Worm (Caenorhabditis elegans) whole organism, L4 larva: ENCODE data around the gene R04E5.7.

ENCODE experiments used
- F37D6.2 ChIP-seq: sonication (generic microtip); optimal IDR thresholded peaks from 2 replicates; lab custom pipeline; 2016; ENCODE audit warnings: mild to moderate bottlenecking, missing genetic modification characterization, missing compliant biosample characterization
- F44E2.7 ChIP-seq: fragments of 200-800 bp; sonication (Bioruptor generic); IDR thresholded peaks from 2 replicates; pipeline ENCODE4 v2.1.2; 2022; ENCODE audit warnings: missing genetic modification characterization, missing compliant biosample characterization
- F49E8.2 ChIP-seq: sonication (generic microtip); optimal IDR thresholded peaks from 2 replicates; lab custom pipeline; 2016; ENCODE audit warnings: missing compliant biosample characterization, mild to moderate bottlenecking, missing genetic modification characterization, borderline replicate concordance
- T20F7.1 ChIP-seq: fragments of 200-800 bp; sonication (Bioruptor generic); optimal IDR thresholded peaks from 2 replicates; lab custom pipeline; 2018; ENCODE audit warnings: mild to moderate bottlenecking, missing genetic modification characterization, missing compliant biosample characterization
- T26A8.4 ChIP-seq: fragments of 200-800 bp; sonication (Bioruptor generic); IDR thresholded peaks from 2 replicates; pipeline ENCODE4 v1.3.6; 2022; ENCODE audit warnings: missing genetic modification characterization, missing compliant biosample characterization
- Y105C5A.15 ChIP-seq: fragments of 200-800 bp; sonication (Bioruptor generic); IDR thresholded peaks from 2 replicates; pipeline ENCODE4 v1.3.6; 2022; ENCODE audit warnings: missing genetic modification characterization, missing compliant biosample characterization
- Y48G9A.11 ChIP-seq: fragments of 200-800 bp; sonication (Bioruptor generic); IDR thresholded peaks from 2 replicates; pipeline ENCODE4 v1.3.6; 2022; ENCODE audit warnings: missing genetic modification reagents, missing genetic modification characterization, missing compliant biosample characterization
- Y5F2A.4 ChIP-seq: fragments of 200-800 bp; sonication (Bioruptor generic); optimal IDR thresholded peaks from 2 replicates; lab custom pipeline; 2018; ENCODE audit warnings: mild to moderate bottlenecking, missing genetic modification characterization, missing compliant biosample characterization
- ZK546.5 ChIP-seq, 2 experiments: sonication (generic microtip); optimal IDR thresholded peaks; 2 replicates each; lab custom pipeline; 2017; ENCODE audit warnings: missing biosample characterization in 2 of 2, missing genetic modification characterization in 2 of 2
- aly-2 ChIP-seq: sonication (generic microtip); optimal IDR thresholded peaks from 2 replicates; lab custom pipeline; 2018; ENCODE audit warnings: missing biosample characterization, missing genetic modification characterization
- attf-4 ChIP-seq: sonication (generic microtip); optimal IDR thresholded peaks from 3 replicates; lab custom pipeline; 2017; ENCODE audit warnings: missing biosample characterization, missing genetic modification characterization
- ceh-28 ChIP-seq: fragments of 150-350 bp; optimal IDR thresholded peaks from 2 replicates; lab custom pipeline; 2014; ENCODE audit warnings: missing biosample characterization, missing genetic modification reagents, missing genetic modification characterization
- ceh-32 ChIP-seq: sonication (generic microtip); optimal IDR thresholded peaks from 2 replicates; lab custom pipeline; 2016; ENCODE audit warnings: mild to moderate bottlenecking, missing genetic modification characterization, missing compliant biosample characterization; ENCODE audit not compliant: poor library complexity
- ceh-62 ChIP-seq: sonication (generic microtip); optimal IDR thresholded peaks from 2 replicates; lab custom pipeline; 2017; ENCODE audit warnings: missing biosample characterization, missing genetic modification characterization
- ctbp-1 ChIP-seq: fragments of 200-800 bp; sonication (Bioruptor generic); IDR thresholded peaks from 2 replicates; pipeline ENCODE4 v1.3.6; 2022; ENCODE audit warnings: missing genetic modification reagents, missing genetic modification characterization, missing compliant biosample characterization
- daf-12 ChIP-seq: fragments of 150-350 bp; optimal IDR thresholded peaks from 2 replicates; lab custom pipeline; 2014; ENCODE audit warnings: missing biosample characterization, missing genetic modification reagents, missing genetic modification characterization
- daf-16 ChIP-seq, 3 experiments: sonication (generic microtip); optimal IDR thresholded peaks; 2 replicates each; lab custom pipeline; 2016 to 2017; ENCODE audit warnings: missing genetic modification characterization in 3 of 3, missing genetic modification reagents in 3 of 3, mild to moderate bottlenecking in 2 of 3, missing compliant biosample characterization in 2 of 3, missing biosample characterization in 1 of 3, moderate library complexity in 1 of 3
- daf-19 ChIP-seq: fragments of 200-800 bp; sonication (Bioruptor generic); conservative IDR thresholded peaks from 2 replicates; pipeline ENCODE4 v1.3.6; 2022; ENCODE audit warnings: missing genetic modification characterization, missing compliant biosample characterization
- daf-8 ChIP-seq: fragments of 200-800 bp; sonication (Bioruptor generic); IDR thresholded peaks from 2 replicates; pipeline ENCODE4 v1.3.6; 2022; ENCODE audit warnings: missing genetic modification characterization, missing compliant biosample characterization
- dmd-8 ChIP-seq: fragments of 200-800 bp; sonication (Bioruptor generic); IDR thresholded peaks from 2 replicates; pipeline ENCODE4 v1.3.6; 2022; ENCODE audit warnings: missing genetic modification characterization, missing compliant biosample characterization
- dmd-9 ChIP-seq: fragments of 200-800 bp; sonication (Bioruptor generic); IDR thresholded peaks from 2 replicates; pipeline ENCODE4 v1.3.6; 2022; ENCODE audit warnings: missing genetic modification reagents, missing genetic modification characterization, missing compliant biosample characterization
- dpl-1 ChIP-seq: fragments of 150-350 bp; optimal IDR thresholded peaks from 2 replicates; lab custom pipeline; 2014; ENCODE audit warnings: missing biosample characterization, missing genetic modification reagents, missing genetic modification characterization
- duxl-1 ChIP-seq: sonication (generic microtip); optimal IDR thresholded peaks from 2 replicates; lab custom pipeline; 2016; ENCODE audit warnings: mild to moderate bottlenecking, missing genetic modification characterization, moderate library complexity, missing compliant biosample characterization; ENCODE audit not compliant: poor library complexity
- egl-43 ChIP-seq: fragments of 200-800 bp; sonication (Bioruptor generic); IDR thresholded peaks from 2 replicates; pipeline ENCODE4 v1.3.6; 2022; ENCODE audit warnings: missing genetic modification reagents, missing genetic modification characterization, missing compliant biosample characterization
- hif-1 ChIP-seq, 2 experiments: sonication (generic microtip); optimal IDR thresholded peaks; 2 replicates each; lab custom pipeline; 2016 to 2017; ENCODE audit warnings: missing compliant biosample characterization in 2 of 2, missing genetic modification characterization in 2 of 2, missing genetic modification reagents in 2 of 2, missing genotype in 2 of 2, mild to moderate bottlenecking in 1 of 2
- hmg-1.1 ChIP-seq: fragments of 200-800 bp; sonication (Bioruptor generic); IDR thresholded peaks from 2 replicates; pipeline ENCODE4 v1.3.6; 2022; ENCODE audit warnings: missing genetic modification reagents, missing genetic modification characterization, missing compliant biosample characterization
- jun-1 ChIP-seq: fragments of 150-350 bp; optimal IDR thresholded peaks from 2 replicates; lab custom pipeline; 2014; ENCODE audit warnings: missing biosample characterization, missing genetic modification reagents, missing genetic modification characterization
- lin-13 ChIP-seq: fragments of 150-350 bp; optimal IDR thresholded peaks from 2 replicates; lab custom pipeline; 2014; ENCODE audit warnings: missing biosample characterization, missing genetic modification reagents, missing genetic modification characterization
- lin-15B ChIP-seq: fragments of 150-350 bp; sonication (generic microtip); optimal IDR thresholded peaks from 3 replicates; lab custom pipeline; 2014; ENCODE audit warnings: missing biosample characterization, missing genetic modification characterization
- lin-39 ChIP-seq: fragments of 150-350 bp; optimal IDR thresholded peaks from 2 replicates; lab custom pipeline; 2014; ENCODE audit warnings: missing biosample characterization, missing genetic modification reagents, missing genetic modification characterization
- lsy-2 ChIP-seq, 2 experiments: fragments of 150-350 bp in 1 of 2; sonication (generic microtip) in 1 of 2; optimal IDR thresholded peaks; 2 replicates each; lab custom pipeline; 2014 to 2017; ENCODE audit warnings: missing biosample characterization in 2 of 2, missing genetic modification characterization in 2 of 2
- mdl-1 ChIP-seq, 2 experiments: fragments of 150-350 bp in 1 of 2; sonication (generic microtip) in 1 of 2; optimal IDR thresholded peaks; 2 replicates each; lab custom pipeline; 2014 to 2017; ENCODE audit warnings: missing biosample characterization in 2 of 2, missing genetic modification characterization in 2 of 2
- mep-1 ChIP-seq: fragments of 150-350 bp; sonication (generic microtip); optimal IDR thresholded peaks from 3 replicates; lab custom pipeline; 2014; ENCODE audit warnings: missing biosample characterization, missing genetic modification characterization
- mes-2 ChIP-seq: sonication (generic microtip); optimal IDR thresholded peaks from 2 replicates; lab custom pipeline; 2016; ENCODE audit warnings: missing genotype, mild to moderate bottlenecking, missing genetic modification characterization, missing compliant biosample characterization; ENCODE audit not compliant: poor library complexity, severe bottlenecking
- mxl-2 ChIP-seq: fragments of 200-800 bp; sonication (Bioruptor generic); conservative IDR thresholded peaks from 2 replicates; pipeline ENCODE4 v1.3.6; 2022; ENCODE audit warnings: missing genetic modification reagents, missing genetic modification characterization, missing compliant biosample characterization
- mxl-3 ChIP-seq: fragments of 200-800 bp; sonication (Bioruptor generic); optimal IDR thresholded peaks from 2 replicates; lab custom pipeline; 2018; ENCODE audit warnings: mild to moderate bottlenecking, missing genetic modification characterization, missing compliant biosample characterization
- nhr-102 ChIP-seq: sonication (generic microtip); optimal IDR thresholded peaks from 2 replicates; lab custom pipeline; 2016; ENCODE audit warnings: mild to moderate bottlenecking, missing genetic modification characterization, moderate library complexity, missing compliant biosample characterization
- nhr-11 ChIP-seq: fragments of 150-350 bp; optimal IDR thresholded peaks from 2 replicates; lab custom pipeline; 2014; ENCODE audit warnings: missing biosample characterization, missing genetic modification characterization
- nhr-111 ChIP-seq: fragments of 200-800 bp; sonication (Bioruptor generic); optimal IDR thresholded peaks from 2 replicates; lab custom pipeline; 2018; ENCODE audit warnings: mild to moderate bottlenecking, missing genetic modification characterization, missing compliant biosample characterization
- nhr-28 ChIP-seq: fragments of 150-350 bp; optimal IDR thresholded peaks from 2 replicates; lab custom pipeline; 2014; ENCODE audit warnings: missing biosample characterization, missing genetic modification characterization
- nhr-6 ChIP-seq: fragments of 150-350 bp; optimal IDR thresholded peaks from 2 replicates; lab custom pipeline; 2014; ENCODE audit warnings: missing biosample characterization, missing genetic modification characterization
- nhr-76 ChIP-seq: fragments of 150-350 bp; optimal IDR thresholded peaks from 2 replicates; lab custom pipeline; 2014; ENCODE audit warnings: missing biosample characterization, missing genetic modification characterization
- pha-4 ChIP-seq, 2 experiments: fragments of 150-350 bp in 1 of 2; fragments of 200-800 bp in 1 of 2; sonication (Bioruptor generic) in 1 of 2; IDR thresholded peaks in 1 of 2; optimal IDR thresholded peaks in 1 of 2; 2 replicates each; pipeline versions ENCODE4 v1.3.6 to Lab custom; 2014 to 2022; ENCODE audit warnings: missing genetic modification characterization in 2 of 2, missing genetic modification reagents in 2 of 2, missing biosample characterization in 1 of 2, missing compliant biosample characterization in 1 of 2
- pqm-1 ChIP-seq: sonication (generic microtip); optimal IDR thresholded peaks from 2 replicates; lab custom pipeline; 2017; ENCODE audit warnings: missing biosample characterization, missing genetic modification characterization
- rbr-2 ChIP-seq: sonication (generic microtip); optimal IDR thresholded peaks from 2 replicates; lab custom pipeline; 2016; ENCODE audit warnings: missing genotype, missing genetic modification characterization, missing compliant biosample characterization
- set-16 ChIP-seq: fragments of 200-800 bp; sonication (Bioruptor generic); IDR thresholded peaks from 2 replicates; pipeline ENCODE4 v1.3.6; 2022; ENCODE audit warnings: missing genetic modification reagents, missing genetic modification characterization, missing compliant biosample characterization
- skn-1 ChIP-seq: fragments of 150-350 bp; optimal IDR thresholded peaks from 2 replicates; lab custom pipeline; 2014; ENCODE audit warnings: missing biosample characterization, missing genetic modification characterization
- snpc-4 ChIP-seq: fragments of 150-350 bp; optimal IDR thresholded peaks from 2 replicates; lab custom pipeline; 2014; ENCODE audit warnings: missing biosample characterization, missing genetic modification characterization
- unc-39 ChIP-seq: sonication (generic microtip); optimal IDR thresholded peaks from 2 replicates; lab custom pipeline; 2017; ENCODE audit warnings: missing biosample characterization, missing genetic modification characterization
- unc-62 ChIP-seq, 3 experiments: fragments of 150-350 bp in 1 of 3; sonication (generic microtip); optimal IDR thresholded peaks in 2 of 3; peaks in 1 of 3; 1 replicate in 1 of 3; 2 replicates in 2 of 3; lab custom pipeline; 2014 to 2017; ENCODE audit warnings: missing biosample characterization in 3 of 3, missing genetic modification characterization in 3 of 3, missing genetic modification reagents in 3 of 3, missing genotype in 1 of 3

R04E5.7 gene

DNA sequence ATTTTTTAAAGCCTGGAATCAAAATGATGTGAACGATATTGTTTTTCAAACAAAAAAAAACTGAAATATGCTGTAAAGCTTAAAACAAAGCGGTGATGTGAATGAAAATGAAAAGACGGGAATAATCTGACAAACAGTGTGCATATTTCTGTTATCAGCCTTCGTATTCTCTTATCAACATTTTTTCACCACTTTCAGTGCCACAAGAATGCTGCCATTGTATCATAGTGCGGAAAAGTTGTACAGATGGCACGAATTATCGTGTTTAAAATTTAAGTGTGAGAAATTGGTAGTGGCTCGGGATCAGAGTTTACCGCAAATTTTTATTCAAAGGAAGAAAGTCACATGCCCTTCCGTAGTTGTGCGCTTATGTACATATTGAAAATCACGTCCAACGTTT lies 27.4 kb upstream of the R04E5.7 start, which contains the start of gene ifd-1 (continued):
- TF ChIP-seq F37D6.2 (no peak), daf-19 (GFP tag; lab: Robert Waterston, UW) (no peak), lsy-2 (tag; optimal IDR thresholded peaks at IDR 0.05; lab: Kevin White, UChicago) (peak in 1 of 2 experiments; percentile 11), nhr-102 (no peak), daf-16 (GFP tag; optimal IDR thresholded peaks at IDR 0.05; lab: Kevin White, UChicago) (no peak), daf-16 (tag; optimal IDR thresholded peaks at IDR 0.05; lab: Kevin White, UChicago) (peak; percentile 78), nhr-28 (peak; percentile 81), ceh-62 (no peak), aly-2 (no peak), dmd-9 (no peak), nhr-76 (tag; lab: Kevin White, UChicago) (no peak), ZK546.5 (tag; optimal IDR thresholded peaks at IDR 0.05; lab: Kevin White, UChicago) (no peak), attf-4 (tag; lab: Kevin White, UChicago) (no peak), duxl-1 (no peak), mxl-2 (no peak), ctbp-1 (GFP tag; lab: Robert Waterston, UW) (no peak), lin-39 (no peak), rbr-2 (tag; lab: Kevin White, UChicago) (no peak), pqm-1 (tag; lab: Kevin White, UChicago) (peak; percentile 98), Y5F2A.4 (GFP tag; lab: Kevin White, UChicago) (no peak), Y105C5A.15 (GFP tag; lab: Robert Waterston, UW) (no peak), skn-1 (tag; lab: Kevin White, UChicago) (no peak), nhr-111 (GFP tag; lab: Kevin White, UChicago) (no peak), hmg-1.1 (no peak), lin-13 (GFP tag; lab: Kevin White, UChicago) (no peak), egl-43 (GFP tag; lab: Robert Waterston, UW) (no peak), F44E2.7 (GFP tag; lab: Robert Waterston, UW) (no peak), T26A8.4 (no peak), jun-1 (tag; lab: Kevin White, UChicago) (no peak), ceh-28 (tag; lab: Kevin White, UChicago) (no peak), mdl-1 (tag; optimal IDR thresholded peaks at IDR 0.05; lab: Kevin White, UChicago) (no peak), Y48G9A.11 (GFP tag; lab: Robert Waterston, UW) (no peak), mxl-3 (GFP tag; lab: Kevin White, UChicago) (peak; percentile 16), snpc-4 (tag; lab: Kevin White, UChicago) (no peak), unc-62 (GFP tag; optimal IDR thresholded peaks at IDR 0.05 in 1 of 2; lab: Kevin White, UChicago) (no peak), unc-62 (tag; optimal IDR thresholded peaks at IDR 0.05; lab: Kevin White, UChicago) (no peak), hif-1 (tag; optimal IDR thresholded peaks at IDR 0.05; lab: Kevin White, UChicago) (no peak), lin-15B (tag; lab: Kevin White, UChicago) (no peak), dpl-1 (no peak), dmd-8 (GFP tag; lab: Robert Waterston, UW) (no peak), daf-8 (no peak), nhr-11 (no peak), unc-39 (tag; lab: Kevin White, UChicago) (no peak), nhr-6 (tag; lab: Kevin White, UChicago) (no peak), ceh-32 (tag; lab: Kevin White, UChicago) (no peak), mep-1 (tag; lab: Kevin White, UChicago) (no peak), mes-2 (tag; lab: Kevin White, UChicago) (no peak), T20F7.1 (GFP tag; lab: Kevin White, UChicago) (no peak), set-16 (GFP tag; lab: Robert Waterston, UW) (no peak), daf-12 (no peak), pha-4 (GFP tag; IDR thresholded peaks at IDR 0.05; lab: Robert Waterston, UW) (no peak), pha-4 (tag; optimal IDR thresholded peaks at IDR 0.05; lab: Kevin White, UChicago) (no peak), F49E8.2 (tag; lab: Kevin White, UChicago) (no peak)
